Worm (Caenorhabditis elegans): ENCODE results near the gene T04A8.13.

DNA sequence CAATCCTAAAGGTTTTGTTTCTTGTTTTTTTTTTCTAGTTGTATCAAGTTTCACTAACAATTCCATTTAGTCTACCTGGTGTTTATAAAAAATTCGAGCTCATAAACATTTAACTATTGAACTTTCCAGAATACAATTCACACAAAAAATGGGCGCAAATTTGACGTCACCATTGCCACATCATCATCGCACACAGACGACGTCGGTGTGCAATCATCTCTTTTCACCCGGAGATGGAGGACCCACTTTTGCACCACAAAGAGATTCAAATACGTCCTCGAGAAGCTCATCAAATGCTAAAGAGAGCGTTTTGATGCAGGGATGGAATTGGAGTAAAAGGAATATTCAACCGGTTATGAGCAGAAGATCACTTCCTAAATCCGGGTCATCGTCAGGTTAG, 47.4 kb upstream of the T04A8.13 start:
- TF ChIP-seq ceh-14 (tag; optimal IDR thresholded peaks at IDR 0.05) (no peak), syd-9 (tag; optimal IDR thresholded peaks at IDR 0.05) (no peak), unc-86 (tag; optimal IDR thresholded peaks at IDR 0.05) (no peak), odd-2 (tag; optimal IDR thresholded peaks at IDR 0.05) (no peak), ceh-6 (GFP tag; optimal IDR thresholded peaks at IDR 0.05) (no peak), eyg-1 (tag; optimal IDR thresholded peaks at IDR 0.05) (no peak), nhr-11 (tag; optimal IDR thresholded peaks at IDR 0.05) (no peak), C08G9.2 (tag; optimal IDR thresholded peaks at IDR 0.05) (no peak), hlh-13 (GFP tag; optimal IDR thresholded peaks at IDR 0.05) (no peak), pqm-1 (tag; optimal IDR thresholded peaks at IDR 0.05) (no peak)

All from whole organism, late embryonic.